Worm (Caenorhabditis elegans) whole organism, L1 larva: Measurements from ENCODE around the gene acr-2.
A peak's percentile ranks its signal among the peaks of the same experiment; 100 is the strongest.

Experiments used
- C04F5.9 ChIP-seq: sonication (generic microtip); optimal IDR thresholded peaks from 2 replicates; lab custom pipeline; 2016; ENCODE audit warnings: missing genetic modification characterization, missing compliant biosample characterization
- C16A3.4 ChIP-seq: fragments of 150-350 bp; optimal IDR thresholded peaks from 2 replicates; lab custom pipeline; 2014; ENCODE audit warnings: missing biosample characterization, missing genetic modification characterization
- Y116A8C.19 ChIP-seq: sonication (generic microtip); optimal IDR thresholded peaks from 2 replicates; lab custom pipeline; 2016; ENCODE audit warnings: missing compliant biosample characterization, missing genetic modification characterization, borderline replicate concordance
- blmp-1 ChIP-seq: fragments of 150-350 bp; optimal IDR thresholded peaks from 2 replicates; lab custom pipeline; 2014; ENCODE audit warnings: missing biosample characterization, missing genetic modification characterization
- ceh-82 ChIP-seq, 3 experiments: fragments of 150-350 bp in 1 of 3; sonication (generic microtip) in 2 of 3; optimal IDR thresholded peaks; 2 replicates each; lab custom pipeline; 2014 to 2017; ENCODE audit warnings: missing biosample characterization in 3 of 3, missing genetic modification characterization in 3 of 3
- ceh-88 ChIP-seq: fragments of 200-800 bp; sonication (Bioruptor generic); IDR thresholded peaks from 2 replicates; pipeline ENCODE4 v1.3.6; 2022; ENCODE audit warnings: missing genetic modification characterization, missing compliant biosample characterization
- ces-1 ChIP-seq: fragments of 150-350 bp; optimal IDR thresholded peaks from 2 replicates; lab custom pipeline; 2014; ENCODE audit warnings: missing biosample characterization, missing genetic modification reagents, missing genetic modification characterization
- dpl-1 ChIP-seq, 3 experiments: fragments of 150-350 bp in 2 of 3; sonication (generic microtip) in 1 of 3; optimal IDR thresholded peaks; 2 replicates each; lab custom pipeline; 2014 to 2017; ENCODE audit warnings: missing biosample characterization in 3 of 3, missing genetic modification characterization in 3 of 3, missing genetic modification reagents in 3 of 3
- dsc-1 ChIP-seq: sonication (generic microtip); optimal IDR thresholded peaks from 2 replicates; lab custom pipeline; 2016; ENCODE audit warnings: mild to moderate bottlenecking, missing genetic modification characterization, missing compliant biosample characterization
- efl-1 ChIP-seq, 4 experiments: fragments of 150-350 bp; optimal IDR thresholded peaks in 3 of 4; peaks in 1 of 4; 1 replicate in 1 of 4; 2 replicates in 3 of 4; lab custom pipeline; 2014; ENCODE audit warnings: missing biosample characterization in 2 of 4, missing genetic modification characterization in 2 of 4, missing genetic modification reagents in 2 of 4
- egl-27 ChIP-seq, 2 experiments: fragments of 150-350 bp in 1 of 2; sonication (generic microtip); optimal IDR thresholded peaks; 3 replicates each; lab custom pipeline; 2017 to 2018; ENCODE audit warnings: missing biosample characterization in 2 of 2, missing genetic modification characterization in 2 of 2, missing genetic modification reagents in 2 of 2
- fkh-10 ChIP-seq: sonication (generic microtip); optimal IDR thresholded peaks from 2 replicates; lab custom pipeline; 2017; ENCODE audit warnings: missing biosample characterization, missing genetic modification reagents, missing genetic modification characterization
- fos-1 ChIP-seq: fragments of 150-350 bp; optimal IDR thresholded peaks from 2 replicates; lab custom pipeline; 2014; ENCODE audit warnings: missing biosample characterization, missing genetic modification characterization
- grh-1 ChIP-seq: fragments of 200-800 bp; sonication (Bioruptor generic); IDR thresholded peaks from 2 replicates; pipeline ENCODE4 v1.3.6; 2022; ENCODE audit warnings: missing genetic modification reagents, missing genetic modification characterization, missing compliant biosample characterization
- hpl-2 ChIP-seq: fragments of 150-350 bp; optimal IDR thresholded peaks from 2 replicates; lab custom pipeline; 2014; ENCODE audit warnings: missing biosample characterization, missing genetic modification reagents, missing genetic modification characterization
- lin-14 ChIP-seq: fragments of 200-800 bp; sonication (Bioruptor generic); optimal IDR thresholded peaks from 2 replicates; lab custom pipeline; 2018; ENCODE audit warnings: mild to moderate bottlenecking, missing genetic modification characterization, moderate library complexity, missing compliant biosample characterization
- lir-3 ChIP-seq: sonication (generic microtip); optimal IDR thresholded peaks from 2 replicates; lab custom pipeline; 2016; ENCODE audit warnings: mild to moderate bottlenecking, missing genetic modification characterization, moderate library complexity, missing compliant biosample characterization; ENCODE audit not compliant: poor library complexity
- mab-9 ChIP-seq: fragments of 200-800 bp; sonication (Bioruptor generic); IDR thresholded peaks from 2 replicates; pipeline ENCODE4 v1.3.6; 2022; ENCODE audit warnings: missing genetic modification reagents, missing genetic modification characterization, missing compliant biosample characterization
- mdl-1 ChIP-seq, 2 experiments: fragments of 150-350 bp; optimal IDR thresholded peaks; 2 replicates each; lab custom pipeline; 2014 to 2017; ENCODE audit warnings: missing biosample characterization in 2 of 2, missing genetic modification characterization in 2 of 2, inconsistent platforms in 1 of 2
- mef-2 ChIP-seq: fragments of 150-350 bp; optimal IDR thresholded peaks from 2 replicates; lab custom pipeline; 2014; ENCODE audit warnings: missing biosample characterization, missing genetic modification characterization
- mep-1 ChIP-seq: fragments of 150-350 bp; optimal IDR thresholded peaks from 2 replicates; lab custom pipeline; 2014; ENCODE audit warnings: missing biosample characterization, missing genetic modification characterization
- nhr-19 ChIP-seq: fragments of 200-800 bp; sonication (Bioruptor generic); conservative IDR thresholded peaks from 2 replicates; pipeline ENCODE4 v1.3.6; 2022; ENCODE audit warnings: missing genetic modification characterization, missing compliant biosample characterization
- nhr-237 ChIP-seq: fragments of 150-350 bp; optimal IDR thresholded peaks from 2 replicates; lab custom pipeline; 2014; ENCODE audit warnings: missing biosample characterization, missing genetic modification characterization
- nhr-47 ChIP-seq: sonication (generic microtip); optimal IDR thresholded peaks from 2 replicates; lab custom pipeline; 2016; ENCODE audit warnings: mild to moderate bottlenecking, missing genetic modification characterization, moderate library complexity, missing compliant biosample characterization
- nhr-77 ChIP-seq: fragments of 150-350 bp; optimal IDR thresholded peaks from 2 replicates; lab custom pipeline; 2014; ENCODE audit warnings: missing biosample characterization, missing genetic modification characterization
- nhr-84 ChIP-seq: sonication (generic microtip); optimal IDR thresholded peaks from 2 replicates; lab custom pipeline; 2017; ENCODE audit warnings: missing biosample characterization, missing genetic modification characterization
- nhr-85 ChIP-seq: sonication (generic microtip); peaks from one replicate; lab custom pipeline; 2016; ENCODE audit warnings: missing genetic modification characterization, inconsistent platforms, missing compliant biosample characterization
- nhr-90 ChIP-seq: sonication (generic microtip); optimal IDR thresholded peaks from 2 replicates; lab custom pipeline; 2016; ENCODE audit warnings: mild to moderate bottlenecking, missing genetic modification characterization, missing compliant biosample characterization; ENCODE audit not compliant: poor library complexity
- pax-3 ChIP-seq: fragments of 200-800 bp; sonication (Bioruptor generic); optimal IDR thresholded peaks from 2 replicates; lab custom pipeline; 2018; ENCODE audit warnings: mild to moderate bottlenecking, missing genetic modification characterization, moderate library complexity, missing compliant biosample characterization
- pqm-1 ChIP-seq: sonication (generic microtip); optimal IDR thresholded peaks from 3 replicates; lab custom pipeline; 2017; ENCODE audit warnings: missing biosample characterization, missing genetic modification characterization
- skn-1 ChIP-seq: fragments of 150-350 bp; optimal IDR thresholded peaks from 2 replicates; lab custom pipeline; 2014; ENCODE audit warnings: missing biosample characterization, missing genetic modification characterization
- snu-23 ChIP-seq: sonication (generic microtip); optimal IDR thresholded peaks from 2 replicates; lab custom pipeline; 2016; ENCODE audit warnings: missing genetic modification characterization, missing compliant biosample characterization
- sox-4 ChIP-seq: sonication (generic microtip); optimal IDR thresholded peaks from 2 replicates; lab custom pipeline; 2016; ENCODE audit warnings: missing genetic modification characterization, missing compliant biosample characterization
- sptf-1 ChIP-seq: fragments of 150-350 bp; optimal IDR thresholded peaks from 2 replicates; lab custom pipeline; 2014; ENCODE audit warnings: missing biosample characterization, missing genetic modification characterization
- swsn-7 ChIP-seq: sonication (generic microtip); optimal IDR thresholded peaks from 2 replicates; lab custom pipeline; 2016; ENCODE audit warnings: missing genetic modification characterization, missing compliant biosample characterization
- tbx-2 ChIP-seq: sonication (generic microtip); optimal IDR thresholded peaks from 2 replicates; lab custom pipeline; 2016; ENCODE audit warnings: missing genetic modification characterization, missing compliant biosample characterization
- tlp-1 ChIP-seq: fragments of 150-350 bp; optimal IDR thresholded peaks from 2 replicates; lab custom pipeline; 2014; ENCODE audit warnings: missing biosample characterization, missing genetic modification characterization
- unc-130 ChIP-seq: fragments of 150-350 bp; optimal IDR thresholded peaks from 2 replicates; lab custom pipeline; 2017; ENCODE audit warnings: missing biosample characterization, missing genetic modification characterization, inconsistent platforms
- unc-30 ChIP-seq: sonication (generic microtip); optimal IDR thresholded peaks from 2 replicates; lab custom pipeline; 2017; ENCODE audit warnings: missing biosample characterization, missing genetic modification characterization
- unc-62 ChIP-seq: fragments of 150-350 bp; optimal IDR thresholded peaks from 2 replicates; lab custom pipeline; 2014; ENCODE audit warnings: missing biosample characterization, missing genetic modification reagents, missing genetic modification characterization
- unc-98 ChIP-seq: fragments of 200-800 bp; sonication (Bioruptor generic); IDR thresholded peaks from 2 replicates; pipeline ENCODE4 v1.3.6; 2022; ENCODE audit warnings: missing genetic modification characterization, missing compliant biosample characterization
- xbp-1 ChIP-seq: sonication (generic microtip); optimal IDR thresholded peaks from 2 replicates; lab custom pipeline; 2016; ENCODE audit warnings: missing genetic modification characterization, missing compliant biosample characterization
- zag-1 ChIP-seq: fragments of 150-350 bp; optimal IDR thresholded peaks from 2 replicates; lab custom pipeline; 2014; ENCODE audit warnings: missing biosample characterization, missing genetic modification characterization
- zip-4 ChIP-seq: fragments of 200-800 bp; sonication (Bioruptor generic); optimal IDR thresholded peaks from 2 replicates; lab custom pipeline; 2018; ENCODE audit warnings: mild to moderate bottlenecking, missing genetic modification characterization, moderate library complexity, missing compliant biosample characterization

Gene acr-2

ce11 chrX:6737329-6738008, 35.1 kb downstream of the acr-2 start (continued):
- TF ChIP-seq egl-27 (tag; optimal IDR thresholded peaks at IDR 0.05; lab: Kevin White, UChicago) (peak; percentile 93 to 96), unc-98 (GFP tag; lab: Robert Waterston, UW) (0 out of 2 replicates have a peak, but pooled peaks have one; percentile 45), dsc-1 (tag; lab: Kevin White, UChicago) (peak; percentile 91), lin-14 (GFP tag; lab: Kevin White, UChicago) (peak; percentile 99), sptf-1 (no peak), tbx-2 (tag; lab: Kevin White, UChicago) (peak; percentile 98), fos-1 (tag; lab: Kevin White, UChicago) (peak; percentile 40)

ce11 chrX:6738535-6738934, 36.2 kb downstream of the acr-2 start:
- TF ChIP-seq fos-1 (tag; lab: Kevin White, UChicago) (no peak), blmp-1 (peak; percentile 80), mab-9 (GFP tag; lab: Robert Waterston, UW) (0 out of 2 replicates have a peak, but pooled peaks have one; percentile 8)

ce11 chrX:6739034-6740008, 37.0 kb downstream of the acr-2 start:
- TF ChIP-seq ceh-82 (tag; optimal IDR thresholded peaks at IDR 0.05; lab: Kevin White, UChicago) (no peak), lir-3 (tag; lab: Kevin White, UChicago) (peak; percentile 15), unc-30 (no peak), dpl-1 (GFP tag; optimal IDR thresholded peaks at IDR 0.05; lab: Kevin White, UChicago) (peak in 1 of 3 experiments; percentile 9), grh-1 (GFP tag; lab: Robert Waterston, UW) (peak; percentile 60; the same call in 1 of the 2 replicates), Y116A8C.19 (tag; lab: Kevin White, UChicago) (no peak), nhr-90 (tag; lab: Kevin White, UChicago) (peak; percentile 58), ceh-88 (GFP tag; lab: Robert Waterston, UW) (peak; percentile 36; the same call in 1 of the 2 replicates), mep-1 (tag; lab: Kevin White, UChicago) (peak; percentile 48), snu-23 (GFP tag; lab: Kevin White, UChicago) (peak; percentile 75), ces-1 (GFP tag; lab: Kevin White, UChicago) (no peak), mdl-1 (tag; optimal IDR thresholded peaks at IDR 0.05; lab: Kevin White, UChicago) (peak in 1 of 2 experiments; percentile 15), C16A3.4 (peak; percentile 40), nhr-85 (tag; lab: Kevin White, UChicago) (peak; percentile 95), blmp-1 (peak; percentile 50), skn-1 (tag; lab: Kevin White, UChicago) (peak; percentile 4), lin-14 (GFP tag; lab: Kevin White, UChicago) (peak; percentile 75), zip-4 (GFP tag; lab: Kevin White, UChicago) (no peak), nhr-84 (tag; lab: Kevin White, UChicago) (no peak), zag-1 (no peak), nhr-19 (GFP tag; lab: Robert Waterston, UW) (peak; percentile 63), unc-130 (peak; percentile 54), efl-1 (optimal IDR thresholded peaks at IDR 0.05; lab: Kevin White, UChicago) (no peak), efl-1 (GFP tag; optimal IDR thresholded peaks at IDR 0.05 in 1 of 2; lab: Kevin White, UChicago) (peak in 1 of 2 experiments; percentile 2), hpl-2 (GFP tag; lab: Kevin White, UChicago) (no peak), xbp-1 (tag; lab: Kevin White, UChicago) (peak; percentile 40), unc-98 (GFP tag; lab: Robert Waterston, UW) (no peak), tlp-1 (tag; lab: Kevin White, UChicago) (no peak), mab-9 (GFP tag; lab: Robert Waterston, UW) (no peak), unc-62 (no peak), C04F5.9 (tag; lab: Kevin White, UChicago) (no peak), swsn-7 (tag; lab: Kevin White, UChicago) (peak; percentile 38), mef-2 (tag; lab: Kevin White, UChicago) (peak; percentile 12), nhr-237 (no peak), pqm-1 (no peak), nhr-77 (tag; lab: Kevin White, UChicago) (no peak), sox-4 (tag; lab: Kevin White, UChicago) (peak; percentile 3), dsc-1 (tag; lab: Kevin White, UChicago) (peak; percentile 46), nhr-47 (tag; lab: Kevin White, UChicago) (peak; percentile 42), pax-3 (no peak), fkh-10 (GFP tag; lab: Kevin White, UChicago) (no peak)
